Fruit fly (Drosophila melanogaster): ENCODE data around the gene CG15385.

Gene CG15385

dm6 chr2L:2171366-2172078 is 40.8 kb downstream of the CG15385 start:
- TF ChIP-seq insv (optimal IDR thresholded peaks at IDR 0.05) (no peak), Myc (optimal IDR thresholded peaks at IDR 0.05) (no peak), h (optimal IDR thresholded peaks at IDR 0.05) (no peak), psq (optimal IDR thresholded peaks at IDR 0.05) (no peak), ttk (optimal IDR thresholded peaks at IDR 0.05) (no peak), Sin3A (optimal IDR thresholded peaks at IDR 0.05) (no peak)

- TF ChIP-seq psq (optimal IDR thresholded peaks at IDR 0.05), result no peak
- TF ChIP-seq h (optimal IDR thresholded peaks at IDR 0.05), result no peak
- TF ChIP-seq Myc (optimal IDR thresholded peaks at IDR 0.05), result no peak
Observed at dm6 chr2L:2168894-2169456, 43.4 kb downstream of the CG15385 start.

- TF ChIP-seq insv (optimal IDR thresholded peaks at IDR 0.05) (no peak), Sin3A (optimal IDR thresholded peaks at IDR 0.05) (no peak)
Observed at dm6 chr2L:2168184-2168893, 44.0 kb downstream of the CG15385 start.

- TF ChIP-seq ttk (optimal IDR thresholded peaks at IDR 0.05) (no peak), psq (optimal IDR thresholded peaks at IDR 0.05) (no peak), Myc (optimal IDR thresholded peaks at IDR 0.05) (no peak), h (optimal IDR thresholded peaks at IDR 0.05) (no peak), insv (optimal IDR thresholded peaks at IDR 0.05) (no peak), Sin3A (optimal IDR thresholded peaks at IDR 0.05) (no peak)
Observed at dm6 chr2L:2166958-2167707, 45.2 kb downstream of the CG15385 start.

- TF ChIP-seq h (optimal IDR thresholded peaks at IDR 0.05), result no peak
- no peak for TF ChIP-seq Myc (optimal IDR thresholded peaks at IDR 0.05)
- TF ChIP-seq insv (optimal IDR thresholded peaks at IDR 0.05), result no peak
- no peak for TF ChIP-seq Sin3A (optimal IDR thresholded peaks at IDR 0.05)
- no peak for TF ChIP-seq ttk (optimal IDR thresholded peaks at IDR 0.05)
- TF ChIP-seq psq (optimal IDR thresholded peaks at IDR 0.05), result no peak
Observed at dm6 chr2L:2165864-2166263, 46.5 kb downstream of the CG15385 start.

- TF ChIP-seq ttk (optimal IDR thresholded peaks at IDR 0.05) (no peak), Sin3A (optimal IDR thresholded peaks at IDR 0.05) (no peak), psq (optimal IDR thresholded peaks at IDR 0.05) (no peak), Myc (optimal IDR thresholded peaks at IDR 0.05) (no peak), h (optimal IDR thresholded peaks at IDR 0.05) (no peak), insv (optimal IDR thresholded peaks at IDR 0.05) (no peak)
Observed at dm6 chr2L:2165238-2165577, 47.2 kb downstream of the CG15385 start.

dm6 chr2L:2164520-2165237 is 47.7 kb downstream of the CG15385 start:
- TF ChIP-seq psq (optimal IDR thresholded peaks at IDR 0.05), result no peak
- no peak for TF ChIP-seq insv (optimal IDR thresholded peaks at IDR 0.05)

- TF ChIP-seq Sin3A (optimal IDR thresholded peaks at IDR 0.05), result no peak
- TF ChIP-seq insv (optimal IDR thresholded peaks at IDR 0.05), result no peak
- no peak for TF ChIP-seq h (optimal IDR thresholded peaks at IDR 0.05)
- TF ChIP-seq psq (optimal IDR thresholded peaks at IDR 0.05), result no peak
- no peak for TF ChIP-seq ttk (optimal IDR thresholded peaks at IDR 0.05)
- no peak for TF ChIP-seq Myc (optimal IDR thresholded peaks at IDR 0.05)
Observed at dm6 chr2L:2163568-2163953, 48.8 kb downstream of the CG15385 start.

dm6 chr2L:2162729-2163567 is 49.4 kb downstream of the CG15385 start:
- TF ChIP-seq insv (optimal IDR thresholded peaks at IDR 0.05), result no peak
- no peak for TF ChIP-seq psq (optimal IDR thresholded peaks at IDR 0.05)
- no peak for TF ChIP-seq h (optimal IDR thresholded peaks at IDR 0.05)
- no peak for TF ChIP-seq Myc (optimal IDR thresholded peaks at IDR 0.05)
- TF ChIP-seq ttk (optimal IDR thresholded peaks at IDR 0.05), result no peak

dm6 chr2L:2162281-2162680 is 50.1 kb downstream of the CG15385 start:
- TF ChIP-seq Myc (optimal IDR thresholded peaks at IDR 0.05), result no peak
- TF ChIP-seq insv (optimal IDR thresholded peaks at IDR 0.05), result no peak
- no peak for TF ChIP-seq Sin3A (optimal IDR thresholded peaks at IDR 0.05)
- TF ChIP-seq psq (optimal IDR thresholded peaks at IDR 0.05), result no peak

Measured in Kc167 (cell line).